Fruit fly (Drosophila melanogaster) whole organism, embryonic: ENCODE results near the gene TTLL4B.

Experiments used
- Ada2b ChIP-seq: fragments of 200-800 bp; sonication (Bioruptor generic); IDR thresholded peaks from 2 replicates; pipeline ENCODE4 v1.3.6; 2022; ENCODE audit warnings: missing biosample characterization, missing genetic modification characterization
- CG10462 ChIP-seq: fragments of 200-800 bp; sonication (Bioruptor generic); optimal IDR thresholded peaks from 2 replicates; lab custom pipeline; 2016; ENCODE audit warnings: missing biosample characterization, missing genetic modification characterization
- CG10979 ChIP-seq: fragments of 200-800 bp; sonication (Bioruptor generic); optimal IDR thresholded peaks from 2 replicates; lab custom pipeline; 2018; ENCODE audit warnings: missing biosample characterization, mild to moderate bottlenecking, missing genetic modification characterization, moderate library complexity
- CG11093 ChIP-seq: fragments of 200-800 bp; sonication (Bioruptor generic); IDR thresholded peaks from 3 replicates; pipeline ENCODE4 v1.3.6; 2022; ENCODE audit warnings: missing biosample characterization, missing genetic modification characterization
- CG11398 ChIP-seq: fragments of 200-800 bp; sonication (Bioruptor generic); optimal IDR thresholded peaks from 2 replicates; lab custom pipeline; 2016; ENCODE audit warnings: missing biosample characterization, missing genetic modification characterization
- CG12155 ChIP-seq: fragments of 200-800 bp; sonication (Bioruptor generic); optimal IDR thresholded peaks from 3 replicates; lab custom pipeline; 2016; ENCODE audit warnings: missing biosample characterization, missing genetic modification characterization
- CG14710 ChIP-seq: fragments of 200-800 bp; sonication (Bioruptor generic); optimal IDR thresholded peaks from 3 replicates; lab custom pipeline; 2019; ENCODE audit warnings: missing biosample characterization, mild to moderate bottlenecking, missing genetic modification characterization, moderate library complexity
- CG15073 ChIP-seq: fragments of 200-800 bp; sonication (Bioruptor generic); optimal IDR thresholded peaks from 2 replicates; lab custom pipeline; 2016; ENCODE audit warnings: missing biosample characterization, missing genetic modification characterization
- CG18476 ChIP-seq: fragments of 200-800 bp; sonication (Bioruptor generic); optimal IDR thresholded peaks from 2 replicates; lab custom pipeline; 2016; ENCODE audit warnings: missing biosample characterization, mild to moderate bottlenecking, missing genetic modification characterization
- CG2129 ChIP-seq: fragments of 200-800 bp; sonication (Bioruptor generic); IDR thresholded peaks from 2 replicates; pipeline ENCODE4 v1.3.6; 2022; ENCODE audit warnings: missing biosample characterization, missing genetic modification characterization; ENCODE audit not compliant: partially characterized antibody
- CG2875 ChIP-seq: fragments of 200-800 bp; sonication (Bioruptor generic); optimal IDR thresholded peaks from 2 replicates; lab custom pipeline; 2017; ENCODE audit warnings: missing biosample characterization, mild to moderate bottlenecking, missing genetic modification characterization, missing genetic modification reagents
- CG30431 ChIP-seq: fragments of 200-800 bp; sonication (Bioruptor generic); optimal IDR thresholded peaks from 2 replicates; lab custom pipeline; 2017; ENCODE audit warnings: missing biosample characterization, missing genetic modification characterization
- CG4707 ChIP-seq: fragments of 200-800 bp; sonication (Bioruptor generic); optimal IDR thresholded peaks from 2 replicates; lab custom pipeline; 2018; ENCODE audit warnings: missing biosample characterization, mild to moderate bottlenecking, missing genetic modification characterization, moderate library complexity
- CG5245 ChIP-seq: fragments of 200-800 bp; sonication (Bioruptor generic); optimal IDR thresholded peaks from 3 replicates; lab custom pipeline; 2016; ENCODE audit warnings: missing biosample characterization, missing genetic modification characterization
- CG6791 ChIP-seq: fragments of 200-800 bp; sonication (Bioruptor generic); IDR thresholded peaks from 3 replicates; pipeline ENCODE4 v1.3.6; 2022; ENCODE audit warnings: missing biosample characterization, missing genetic modification characterization; ENCODE audit not compliant: partially characterized antibody
- CG6854 ChIP-seq: fragments of 200-800 bp; sonication (Bioruptor generic); optimal IDR thresholded peaks from 3 replicates; lab custom pipeline; 2017; ENCODE audit warnings: missing biosample characterization, mild to moderate bottlenecking, missing genetic modification characterization
- CG7357 ChIP-seq: fragments of 200-800 bp; sonication (Bioruptor generic); IDR thresholded peaks from 3 replicates; pipeline ENCODE4 v1.3.6; 2022; ENCODE audit warnings: missing biosample characterization, missing genetic modification characterization
- CG7839 ChIP-seq: fragments of 200-800 bp; sonication (Bioruptor generic); optimal IDR thresholded peaks from 3 replicates; lab custom pipeline; 2018; ENCODE audit warnings: missing biosample characterization, mild to moderate bottlenecking, missing genetic modification characterization, moderate library complexity
- CG7987 ChIP-seq: fragments of 200-800 bp; sonication (Bioruptor generic); optimal IDR thresholded peaks from 2 replicates; lab custom pipeline; 2018; ENCODE audit warnings: missing biosample characterization, mild to moderate bottlenecking, missing genetic modification characterization, moderate library complexity
- CG9727 ChIP-seq: fragments of 200-800 bp; sonication (Bioruptor generic); optimal IDR thresholded peaks from 3 replicates; lab custom pipeline; 2017; ENCODE audit warnings: missing biosample characterization, mild to moderate bottlenecking, missing genetic modification characterization
- Camta ChIP-seq: fragments of 200-800 bp; sonication (Bioruptor generic); optimal IDR thresholded peaks from 2 replicates; lab custom pipeline; 2016; ENCODE audit warnings: missing biosample characterization, missing genetic modification characterization
- CkIIα-i1 ChIP-seq: fragments of 200-800 bp; sonication (Bioruptor generic); IDR thresholded peaks from 2 replicates; pipeline ENCODE4 v1.3.6; 2022; ENCODE audit warnings: missing biosample characterization, missing genetic modification characterization
- Dad ChIP-seq: fragments of 200-800 bp; sonication (Bioruptor generic); optimal IDR thresholded peaks from 3 replicates; lab custom pipeline; 2016; ENCODE audit warnings: missing biosample characterization, missing genetic modification characterization
- Deaf1 ChIP-seq: fragments of 200-800 bp; optimal IDR thresholded peaks from 3 replicates; lab custom pipeline; 2019; ENCODE audit warnings: missing biosample characterization, mild to moderate bottlenecking, missing genetic modification characterization, moderate library complexity
- Dref ChIP-seq: fragments of 200-800 bp; sonication (Bioruptor generic); IDR thresholded peaks from 2 replicates; pipeline ENCODE4 v1.3.6; 2022; ENCODE audit warnings: missing biosample characterization, missing genetic modification characterization
- E2f1 ChIP-seq: fragments of 200-800 bp; sonication (Bioruptor generic); IDR thresholded peaks from 2 replicates; pipeline ENCODE4 v1.3.6; 2022; ENCODE audit warnings: missing biosample characterization, missing genetic modification characterization
- Fer2 ChIP-seq: fragments of 200-800 bp; sonication (Bioruptor generic); optimal IDR thresholded peaks from 2 replicates; lab custom pipeline; 2018; ENCODE audit warnings: missing biosample characterization, mild to moderate bottlenecking, missing genetic modification characterization, moderate library complexity
- Gsc ChIP-seq: fragments of 200-800 bp; sonication (Bioruptor generic); IDR thresholded peaks from 2 replicates; pipeline ENCODE4 v1.3.6; 2022; ENCODE audit warnings: missing biosample characterization, missing genetic modification characterization
- H15 ChIP-seq: fragments of 200-800 bp; sonication (Bioruptor generic); IDR thresholded peaks from 3 replicates; pipeline ENCODE4 v1.3.6; 2022; ENCODE audit warnings: missing biosample characterization, missing genetic modification characterization
- Lpt ChIP-seq: fragments of >200 bp; optimal IDR thresholded peaks from 2 replicates; lab custom pipeline; 2018; ENCODE audit warnings: missing biosample characterization, missing genetic modification characterization
- Mes4 ChIP-seq: fragments of 200-800 bp; sonication (Bioruptor generic); optimal IDR thresholded peaks from 2 replicates; lab custom pipeline; 2016; ENCODE audit warnings: missing biosample characterization, missing genetic modification characterization
- NFAT ChIP-seq: fragments of 200-800 bp; sonication (Bioruptor generic); IDR thresholded peaks from 2 replicates; pipeline ENCODE4 v1.3.6; 2022; ENCODE audit warnings: missing biosample characterization, missing genetic modification characterization
- Rx ChIP-seq: fragments of 200-800 bp; sonication (Bioruptor generic); IDR thresholded peaks from 2 replicates; pipeline ENCODE4 v1.3.6; 2022; ENCODE audit warnings: missing biosample characterization, missing genetic modification characterization
- TFAM ChIP-seq: fragments of 200-800 bp; sonication (Bioruptor generic); optimal IDR thresholded peaks from 2 replicates; lab custom pipeline; 2017; ENCODE audit warnings: missing biosample characterization, missing genetic modification characterization, inconsistent platforms
- Tbp ChIP-seq: fragments of >200 bp; optimal IDR thresholded peaks from 2 replicates; lab custom pipeline; 2018; ENCODE audit warnings: missing biosample characterization, missing genetic modification characterization
- bbx ChIP-seq: fragments of 200-800 bp; sonication (Bioruptor generic); IDR thresholded peaks from 2 replicates; pipeline ENCODE4 v1.3.6; 2022; ENCODE audit warnings: missing biosample characterization, missing genetic modification characterization; ENCODE audit not compliant: partially characterized antibody
- cas ChIP-seq: fragments of 200-800 bp; sonication (Bioruptor generic); IDR thresholded peaks from 2 replicates; pipeline ENCODE4 v1.3.6; 2022; ENCODE audit warnings: missing biosample characterization, missing genetic modification characterization
- ci ChIP-seq: fragments of 200-800 bp; sonication (Bioruptor generic); IDR thresholded peaks from 3 replicates; pipeline ENCODE4 v1.3.6; 2022; ENCODE audit warnings: missing biosample characterization, missing genetic modification characterization
- dan ChIP-seq: fragments of 200-800 bp; sonication (Bioruptor generic); IDR thresholded peaks from 2 replicates; pipeline ENCODE4 v1.3.6; 2022; ENCODE audit warnings: missing biosample characterization, missing genetic modification characterization
- gcm ChIP-seq: fragments of 200-800 bp; sonication (Bioruptor generic); optimal IDR thresholded peaks from 2 replicates; lab custom pipeline; 2019; ENCODE audit warnings: missing biosample characterization, mild to moderate bottlenecking, missing genetic modification characterization, moderate library complexity
- grau ChIP-seq: fragments of 200-800 bp; optimal IDR thresholded peaks from 3 replicates; lab custom pipeline; 2019; ENCODE audit warnings: missing biosample characterization, mild to moderate bottlenecking, missing genetic modification characterization, moderate library complexity
- gsb ChIP-seq: fragments of 200-800 bp; sonication (Bioruptor generic); IDR thresholded peaks from 2 replicates; pipeline ENCODE4 v1.3.6; 2022; ENCODE audit warnings: missing biosample characterization, missing genetic modification characterization
- jing ChIP-seq: fragments of 200-800 bp; sonication (Bioruptor generic); optimal IDR thresholded peaks from 2 replicates; lab custom pipeline; 2018; ENCODE audit warnings: missing biosample characterization, mild to moderate bottlenecking, missing genetic modification characterization
- nom ChIP-seq: fragments of 200-800 bp; sonication (Bioruptor generic); optimal IDR thresholded peaks from 2 replicates; lab custom pipeline; 2017; ENCODE audit warnings: missing biosample characterization, missing genetic modification characterization, mild to moderate bottlenecking, moderate library complexity, missing genetic modification reagents
- pfk ChIP-seq: fragments of 200-800 bp; sonication (Bioruptor generic); optimal IDR thresholded peaks from 2 replicates; lab custom pipeline; 2018; ENCODE audit warnings: missing biosample characterization, mild to moderate bottlenecking, missing genetic modification characterization, moderate library complexity
- rib ChIP-seq: fragments of 200-800 bp; sonication (Bioruptor generic); IDR thresholded peaks from 2 replicates; pipeline ENCODE4 v1.3.6; 2022; ENCODE audit warnings: missing biosample characterization, missing genetic modification characterization
- slou ChIP-seq: fragments of 200-800 bp; sonication (Bioruptor generic); optimal IDR thresholded peaks from 3 replicates; lab custom pipeline; 2016; ENCODE audit warnings: missing biosample characterization, missing genetic modification characterization
- sob ChIP-seq: fragments of 200-800 bp; sonication (Bioruptor generic); IDR thresholded peaks from 2 replicates; pipeline ENCODE4 v1.3.6; 2022; ENCODE audit warnings: missing biosample characterization, missing genetic modification characterization
- trem ChIP-seq: fragments of 200-800 bp; optimal IDR thresholded peaks from 3 replicates; lab custom pipeline; 2019; ENCODE audit warnings: missing biosample characterization, mild to moderate bottlenecking, missing genetic modification characterization, moderate library complexity
- yki ChIP-seq: fragments of >200 bp; optimal IDR thresholded peaks from 3 replicates; lab custom pipeline; 2018
- z ChIP-seq: fragments of 200-800 bp; sonication (Bioruptor generic); IDR thresholded peaks from 3 replicates; pipeline ENCODE4 v1.3.6; 2022; ENCODE audit warnings: missing biosample characterization, missing genetic modification characterization
- zfh1 ChIP-seq: fragments of 200-800 bp; sonication (Bioruptor generic); IDR thresholded peaks from 3 replicates; pipeline ENCODE4 v1.3.6; 2022; ENCODE audit warnings: missing biosample characterization, missing genetic modification characterization

TTLL4B gene

DNA sequence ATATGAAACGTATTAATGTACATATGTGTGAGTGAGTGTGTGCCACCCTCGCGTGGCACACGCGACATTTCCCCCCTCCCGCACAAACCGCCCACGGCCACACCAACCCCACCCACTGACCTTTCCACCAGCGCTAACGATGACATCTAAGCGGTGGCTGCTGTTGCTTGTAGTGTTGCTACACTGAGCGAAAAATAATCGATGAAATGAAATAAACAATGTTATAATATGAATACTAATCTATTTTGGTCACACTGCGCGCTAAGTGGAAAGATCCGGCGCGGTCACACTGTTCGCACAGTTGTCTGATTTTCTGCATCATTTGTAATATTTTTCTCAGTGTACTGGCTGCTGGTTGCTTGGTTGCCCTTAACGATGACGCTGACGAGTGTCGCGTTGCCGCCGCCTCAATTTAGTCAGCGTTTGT, 30.2 kb upstream of the TTLL4B start (continued):
- 0 out of 3 replicates have a peak, but pooled peaks have one; percentile 15 for TF ChIP-seq CG6791
- peak; percentile 75 for TF ChIP-seq CG6854 (GFP tag; lab: Kevin White, UChicago)
- TF ChIP-seq grau = peak; percentile 93
- no peak for TF ChIP-seq pfk (GFP tag; lab: Kevin White, UChicago)
- TF ChIP-seq Gsc = peak; percentile 91
- no peak for TF ChIP-seq CG2129 (GFP tag; lab: Robert Waterston, UW)
- TF ChIP-seq zfh1 (GFP tag; lab: Robert Waterston, UW) = peak; percentile 99
- peak; percentile 99 for TF ChIP-seq CG10979 (tag; lab: Kevin White, UChicago)
- TF ChIP-seq CG14710 (tag; lab: Kevin White, UChicago) = peak; percentile 98
- TF ChIP-seq gcm = peak; percentile 96
- TF ChIP-seq CG4707 (GFP tag; lab: Kevin White, UChicago) = peak; percentile 95
- TF ChIP-seq ci (GFP tag; lab: Robert Waterston, UW) = peak; percentile 99
- TF ChIP-seq H15 = peak; percentile 94
- peak; percentile 93 for TF ChIP-seq CG12155
- peak; percentile 75 for TF ChIP-seq z (GFP tag; lab: Robert Waterston, UW)
- peak; percentile 94 for TF ChIP-seq sob (GFP tag; lab: Robert Waterston, UW)
- peak; percentile 77 for TF ChIP-seq gsb (GFP tag; lab: Robert Waterston, UW)
- peak; percentile 93 for TF ChIP-seq CG11398
- peak; percentile 97 for TF ChIP-seq Rx (GFP tag; lab: Robert Waterston, UW)
- TF ChIP-seq Camta = peak; percentile 97
- peak; percentile 98 for TF ChIP-seq CG2875 (GFP tag; lab: Kevin White, UChicago)
- peak; percentile 83 for TF ChIP-seq CG7357
- peak; percentile 88 for TF ChIP-seq CG15073
- TF ChIP-seq CG9727 (GFP tag; lab: Kevin White, UChicago) = peak; percentile 98
- TF ChIP-seq dan (GFP tag; lab: Robert Waterston, UW) = peak; percentile 92
- peak; percentile 99 for TF ChIP-seq CG5245 (GFP tag; lab: Kevin White, UChicago)
- TF ChIP-seq Deaf1 (tag; lab: Kevin White, UChicago) = peak; percentile 75
- peak; percentile 68 for TF ChIP-seq Fer2 (tag; lab: Kevin White, UChicago)
- peak; percentile 93 for TF ChIP-seq CG11093 (GFP tag; lab: Robert Waterston, UW)
- no peak for TF ChIP-seq nom (GFP tag; lab: Kevin White, UChicago)
- TF ChIP-seq CG18476 = peak; percentile 93
- TF ChIP-seq TFAM (GFP tag; lab: Kevin White, UChicago) = peak; percentile 92
- no peak for TF ChIP-seq bbx (GFP tag; lab: Robert Waterston, UW)
- no peak for TF ChIP-seq Tbp (GFP tag; lab: Kevin White, UChicago)
- peak; percentile 96 for TF ChIP-seq Dad (GFP tag; lab: Kevin White, UChicago)
- TF ChIP-seq Mes4 (GFP tag; lab: Kevin White, UChicago) = peak; percentile 97
- no peak for TF ChIP-seq Lpt
- TF ChIP-seq CG30431 = peak; percentile 99
- TF ChIP-seq jing (GFP tag; lab: Kevin White, UChicago) = peak; percentile 97
- TF ChIP-seq CG7839 = peak; percentile 97
- peak; percentile 76 for TF ChIP-seq rib
- TF ChIP-seq slou (GFP tag; lab: Kevin White, UChicago) = peak; percentile 93
- peak; percentile 93 for TF ChIP-seq Ada2b (GFP tag; lab: Robert Waterston, UW)
- TF ChIP-seq yki (lab: Kevin White, UChicago) = no peak
- peak; percentile 77; the same call in 1 of the 2 replicates for TF ChIP-seq cas (GFP tag; lab: Robert Waterston, UW)
- peak; percentile 90 for TF ChIP-seq CG7987 (GFP tag; lab: Kevin White, UChicago)
- TF ChIP-seq E2f1 = peak; percentile 95
- TF ChIP-seq CkIIα-i1 (GFP tag; lab: Robert Waterston, UW) = 0 out of 2 replicates have a peak, but pooled peaks have one; percentile 28
- peak; percentile 96 for TF ChIP-seq trem (tag; lab: Kevin White, UChicago)
- TF ChIP-seq Dref (GFP tag; lab: Robert Waterston, UW) = no peak
- TF ChIP-seq NFAT (GFP tag; lab: Robert Waterston, UW) = peak; percentile 77
- peak; percentile 96 for TF ChIP-seq CG10462 (GFP tag; lab: Kevin White, UChicago)
